Worm (Caenorhabditis elegans) whole organism, young adult: Measurements from ENCODE around the gene F53A9.8.

Experiments
- F57A8.1 ChIP-seq: fragments of 200-800 bp; sonication (Bioruptor generic); optimal IDR thresholded peaks from 2 replicates; lab custom pipeline; 2018; ENCODE audit warnings: mild to moderate bottlenecking, missing genetic modification characterization, moderate library complexity, missing compliant biosample characterization
- T07F8.4 ChIP-seq: sonication (generic microtip); optimal IDR thresholded peaks from 2 replicates; lab custom pipeline; 2016; ENCODE audit warnings: mild to moderate bottlenecking, missing genetic modification characterization, moderate library complexity, missing compliant biosample characterization
- ama-1 ChIP-seq, 3 experiments: fragments of 150-350 bp in 1 of 3; sonication (generic microtip) in 2 of 3; optimal IDR thresholded peaks; 2 replicates each; lab custom pipeline; 2014 to 2018; ENCODE audit warnings: missing biosample characterization in 2 of 3, missing genetic modification characterization in 2 of 3, missing genetic modification reagents in 2 of 3
- gei-17 ChIP-seq: fragments of 200-800 bp; sonication (Bioruptor generic); optimal IDR thresholded peaks from 2 replicates; lab custom pipeline; 2018; ENCODE audit warnings: mild to moderate bottlenecking, missing genetic modification characterization, missing compliant biosample characterization
- hmg-20 ChIP-seq: fragments of 200-800 bp; sonication (Bioruptor generic); IDR thresholded peaks from 2 replicates; pipeline ENCODE4 v1.3.6; 2022; ENCODE audit warnings: missing genetic modification reagents, missing genetic modification characterization, missing compliant biosample characterization
- lag-1 ChIP-seq: fragments of 200-800 bp; sonication (Bioruptor generic); IDR thresholded peaks from 2 replicates; pipeline ENCODE4 v1.3.6; 2022; ENCODE audit warnings: missing genetic modification reagents, missing genetic modification characterization, missing compliant biosample characterization
- let-607 ChIP-seq, 2 experiments: fragments of 200-800 bp in 1 of 2; sonication (Bioruptor generic) in 1 of 2; sonication (generic microtip) in 1 of 2; optimal IDR thresholded peaks; 2 replicates each; lab custom pipeline; 2016 to 2018; ENCODE audit warnings: mild to moderate bottlenecking in 2 of 2, missing compliant biosample characterization in 2 of 2, missing genetic modification characterization in 2 of 2, moderate library complexity in 2 of 2, missing genotype in 1 of 2
- madf-3 ChIP-seq: fragments of 200-800 bp; sonication (Bioruptor generic); IDR thresholded peaks from 2 replicates; pipeline ENCODE4 v1.3.6; 2022; ENCODE audit warnings: missing genetic modification reagents, missing genetic modification characterization, missing compliant biosample characterization
- madf-8 ChIP-seq: fragments of 200-800 bp; sonication (Bioruptor generic); conservative IDR thresholded peaks from 2 replicates; pipeline ENCODE4 v1.3.6; 2022; ENCODE audit warnings: missing genetic modification reagents, missing genetic modification characterization, missing compliant biosample characterization
- nhr-120 ChIP-seq: fragments of 200-800 bp; sonication (Bioruptor generic); IDR thresholded peaks from 2 replicates; pipeline ENCODE4 v1.3.6; 2022; ENCODE audit warnings: missing genetic modification characterization, missing compliant biosample characterization
- nhr-80 ChIP-seq: sonication (generic microtip); optimal IDR thresholded peaks from 2 replicates; lab custom pipeline; 2016; ENCODE audit warnings: missing genetic modification characterization, missing compliant biosample characterization
- rpc-1 ChIP-seq, 2 experiments: fragments of 150-350 bp in 1 of 2; sonication (generic microtip) in 1 of 2; optimal IDR thresholded peaks; 2 replicates each; lab custom pipeline; 2014 to 2018; ENCODE audit warnings: missing biosample characterization in 1 of 2, missing genetic modification characterization in 1 of 2, missing genetic modification reagents in 1 of 2, missing genotype in 1 of 2

DNA sequence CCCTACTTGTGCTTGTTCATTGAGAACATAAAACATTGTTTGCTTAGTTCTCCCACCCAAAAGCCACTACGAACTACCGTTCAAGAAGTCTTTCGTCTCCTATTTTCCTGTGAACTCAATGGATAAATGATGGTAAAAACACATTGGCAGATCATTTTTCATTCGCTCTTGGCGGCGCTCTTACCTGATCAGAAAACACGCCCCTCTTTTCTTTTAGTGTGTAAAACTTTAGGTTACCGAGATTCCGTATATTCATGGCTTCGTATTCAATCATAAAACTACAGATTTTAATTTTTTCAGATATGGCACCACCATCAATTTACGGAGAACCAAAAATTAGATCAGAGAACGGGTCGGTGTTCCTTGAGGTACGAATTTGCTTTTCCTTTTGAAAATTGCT, 44.9 kb upstream of the F53A9.8 start, which contains the start of gene zig-12:
- TF ChIP-seq nhr-120 (GFP tag; lab: Robert Waterston, UW) (no peak), madf-3 (GFP tag; lab: Robert Waterston, UW) (no peak), ama-1 (optimal IDR thresholded peaks at IDR 0.05; lab: Kevin White, UChicago) (no peak), ama-1 (GFP tag; optimal IDR thresholded peaks at IDR 0.05; lab: Kevin White, UChicago) (no peak), nhr-80 (tag; lab: Kevin White, UChicago) (no peak), gei-17 (no peak), let-607 (tag; optimal IDR thresholded peaks at IDR 0.05; lab: Kevin White, UChicago) (no peak), F57A8.1 (GFP tag; lab: Kevin White, UChicago) (no peak), rpc-1 (optimal IDR thresholded peaks at IDR 0.05; lab: Kevin White, UChicago) (no peak), rpc-1 (tag; optimal IDR thresholded peaks at IDR 0.05; lab: Kevin White, UChicago) (no peak), hmg-20 (GFP tag; lab: Robert Waterston, UW) (no peak), lag-1 (GFP tag; lab: Robert Waterston, UW) (no peak), T07F8.4 (no peak), madf-8 (GFP tag; lab: Robert Waterston, UW) (no peak)
